Fruit fly (Drosophila melanogaster) whole organism, adult: ENCODE data around the gene Taf8.

Experiments used
- CG11617 ChIP-seq: fragments of 200-800 bp; sonication (Bioruptor generic); optimal IDR thresholded peaks from 2 replicates; lab custom pipeline; 2017; ENCODE audit warnings: mild to moderate bottlenecking, missing biosample characterization, missing genetic modification reagents, missing genetic modification characterization
- CG12768 ChIP-seq: fragments of 200-800 bp; sonication (Bioruptor generic); optimal IDR thresholded peaks from 2 replicates; lab custom pipeline; 2017; ENCODE audit warnings: missing biosample characterization, missing genetic modification characterization, mild to moderate bottlenecking, moderate library complexity, missing genetic modification reagents
- CG14711 ChIP-seq: fragments of 200-800 bp; sonication (Bioruptor generic); optimal IDR thresholded peaks from 2 replicates; lab custom pipeline; 2018; ENCODE audit warnings: missing biosample characterization, mild to moderate bottlenecking, missing genetic modification characterization, moderate library complexity
- CG1620 ChIP-seq: fragments of 200-800 bp; sonication (Bioruptor generic); optimal IDR thresholded peaks from 2 replicates; lab custom pipeline; 2016; ENCODE audit warnings: missing biosample characterization, missing genetic modification characterization
- CG33017 ChIP-seq: fragments of 200-800 bp; sonication (Bioruptor generic); optimal IDR thresholded peaks from 2 replicates; lab custom pipeline; 2018; ENCODE audit warnings: missing biosample characterization, mild to moderate bottlenecking, missing genetic modification characterization, moderate library complexity
- CG5204 ChIP-seq: fragments of 200-800 bp; sonication (Bioruptor generic); optimal IDR thresholded peaks from 2 replicates; lab custom pipeline; 2016; ENCODE audit warnings: missing biosample characterization, missing genetic modification characterization
- CG7045 ChIP-seq: fragments of 200-800 bp; sonication (Bioruptor generic); optimal IDR thresholded peaks from 2 replicates; lab custom pipeline; 2017; ENCODE audit warnings: missing biosample characterization, mild to moderate bottlenecking, missing genetic modification characterization
- CG7101 ChIP-seq: fragments of 200-800 bp; sonication (Bioruptor generic); optimal IDR thresholded peaks from 2 replicates; lab custom pipeline; 2018; ENCODE audit warnings: missing biosample characterization, mild to moderate bottlenecking, missing genetic modification characterization, moderate library complexity
- Clk ChIP-seq: fragments of 200-800 bp; sonication (Bioruptor generic); optimal IDR thresholded peaks from 2 replicates; lab custom pipeline; 2017; ENCODE audit warnings: missing biosample characterization, missing genetic modification characterization
- Crg-1 ChIP-seq: fragments of 200-800 bp; sonication (Bioruptor generic); optimal IDR thresholded peaks from 2 replicates; lab custom pipeline; 2016; ENCODE audit warnings: missing biosample characterization, missing genetic modification characterization
- Hr96 ChIP-seq: fragments of 200-800 bp; sonication (Bioruptor generic); optimal IDR thresholded peaks from 2 replicates; lab custom pipeline; 2016; ENCODE audit warnings: missing biosample characterization, missing genetic modification characterization
- Mnt ChIP-seq: fragments of 200-800 bp; sonication (Bioruptor generic); optimal IDR thresholded peaks from 2 replicates; lab custom pipeline; 2016; ENCODE audit warnings: missing biosample characterization, mild to moderate bottlenecking, missing genetic modification characterization
- bab1 ChIP-seq: fragments of 200-800 bp; sonication (Bioruptor generic); optimal IDR thresholded peaks from 3 replicates; lab custom pipeline; 2019; ENCODE audit warnings: missing biosample characterization, mild to moderate bottlenecking, missing genetic modification characterization, moderate library complexity
- cic ChIP-seq: fragments of 200-800 bp; sonication (Bioruptor generic); optimal IDR thresholded peaks from 2 replicates; lab custom pipeline; 2017; ENCODE audit warnings: missing biosample characterization, mild to moderate bottlenecking, missing genetic modification characterization, moderate library complexity
- cnc ChIP-seq, 2 experiments: fragments of >200 bp; optimal IDR thresholded peaks; 2 replicates each; lab custom pipeline; 2017
- kay ChIP-seq: fragments of 200-800 bp; sonication (Bioruptor generic); peaks from one replicate; lab custom pipeline; 2016; ENCODE audit warnings: missing biosample characterization, missing genetic modification characterization, borderline replicate concordance
- ovo ChIP-seq: fragments of 200-800 bp; sonication (Bioruptor generic); optimal IDR thresholded peaks from 2 replicates; lab custom pipeline; 2016; ENCODE audit warnings: missing biosample characterization, missing genetic modification characterization
- pad ChIP-seq: fragments of 200-800 bp; sonication (Bioruptor generic); optimal IDR thresholded peaks from 3 replicates; lab custom pipeline; 2017; ENCODE audit warnings: missing biosample characterization, missing genetic modification characterization, mild to moderate bottlenecking, moderate library complexity, missing genetic modification reagents
- tj ChIP-seq: fragments of 200-800 bp; sonication (Bioruptor generic); optimal IDR thresholded peaks from 3 replicates; lab custom pipeline; 2017; ENCODE audit warnings: missing biosample characterization, mild to moderate bottlenecking, missing genetic modification characterization, moderate library complexity
- toe ChIP-seq: fragments of 200-800 bp; sonication (Bioruptor generic); optimal IDR thresholded peaks from 2 replicates; lab custom pipeline; 2016; ENCODE audit warnings: missing biosample characterization, missing genetic modification characterization

Taf8 gene

dm6 chrX:18101778-18102177 lies at the start of gene Taf8:
TSS of gene Taf8 (plus strand) at chrX:18101970.
- TF ChIP-seq cic (GFP tag; lab: Kevin White, UChicago) (no peak), CG5204 (GFP tag; lab: Kevin White, UChicago) (no peak), kay (GFP tag; lab: Kevin White, UChicago) (no peak), CG1620 (no peak), pad (no peak), Mnt (GFP tag; lab: Kevin White, UChicago) (no peak), Crg-1 (no peak), CG7101 (tag; lab: Kevin White, UChicago) (no peak), cnc (optimal IDR thresholded peaks at IDR 0.05; lab: Kevin White, UChicago) (no peak), toe (GFP tag; lab: Kevin White, UChicago) (peak; percentile 15), Hr96 (GFP tag; lab: Kevin White, UChicago) (peak; percentile 15), tj (GFP tag; lab: Kevin White, UChicago) (no peak)

- TF ChIP-seq Hr96 (GFP tag; lab: Kevin White, UChicago), result no peak
- no peak for TF ChIP-seq kay (GFP tag; lab: Kevin White, UChicago)
- TF ChIP-seq CG14711 (tag; lab: Kevin White, UChicago), result no peak
- TF ChIP-seq Mnt (GFP tag; lab: Kevin White, UChicago), result no peak
- no peak for TF ChIP-seq CG7045
- no peak for TF ChIP-seq pad
- no peak for TF ChIP-seq CG11617 (GFP tag; lab: Kevin White, UChicago)
- TF ChIP-seq ovo (GFP tag; lab: Kevin White, UChicago), result no peak
- TF ChIP-seq CG33017 (tag; lab: Kevin White, UChicago), result no peak
- TF ChIP-seq CG1620, result no peak
Measured at dm6 chrX:18052135-18052534, 49.6 kb upstream of the Taf8 start.

dm6 chrX:18057202-18057601 lies 44.6 kb upstream of the Taf8 start:
- no peak for TF ChIP-seq toe (GFP tag; lab: Kevin White, UChicago)
- no peak for TF ChIP-seq cic (GFP tag; lab: Kevin White, UChicago)
- no peak for TF ChIP-seq CG12768 (GFP tag; lab: Kevin White, UChicago)
- TF ChIP-seq kay (GFP tag; lab: Kevin White, UChicago), result no peak
- TF ChIP-seq CG1620, result no peak
- no peak for TF ChIP-seq CG11617 (GFP tag; lab: Kevin White, UChicago)
- no peak for TF ChIP-seq CG14711 (tag; lab: Kevin White, UChicago)
- no peak for TF ChIP-seq Hr96 (GFP tag; lab: Kevin White, UChicago)
- TF ChIP-seq cnc (optimal IDR thresholded peaks at IDR 0.05; lab: Kevin White, UChicago), result no peak
- no peak for TF ChIP-seq bab1 (GFP tag; lab: Kevin White, UChicago)
- no peak for TF ChIP-seq Clk (GFP tag; lab: Kevin White, UChicago)
- no peak for TF ChIP-seq pad

- TF ChIP-seq CG7045 (no peak), kay (GFP tag; lab: Kevin White, UChicago) (no peak), Mnt (GFP tag; lab: Kevin White, UChicago) (no peak), ovo (GFP tag; lab: Kevin White, UChicago) (no peak), CG11617 (GFP tag; lab: Kevin White, UChicago) (no peak), cic (GFP tag; lab: Kevin White, UChicago) (no peak), CG7101 (tag; lab: Kevin White, UChicago) (no peak), Clk (GFP tag; lab: Kevin White, UChicago) (no peak), pad (no peak), cnc (optimal IDR thresholded peaks at IDR 0.05; lab: Kevin White, UChicago) (no peak), CG12768 (GFP tag; lab: Kevin White, UChicago) (no peak), tj (GFP tag; lab: Kevin White, UChicago) (no peak), toe (GFP tag; lab: Kevin White, UChicago) (no peak)
Measured at dm6 chrX:18058108-18058507, 43.7 kb upstream of the Taf8 start.

- TF ChIP-seq kay (GFP tag; lab: Kevin White, UChicago) (no peak), CG14711 (tag; lab: Kevin White, UChicago) (no peak), tj (GFP tag; lab: Kevin White, UChicago) (no peak), bab1 (GFP tag; lab: Kevin White, UChicago) (no peak), CG7101 (tag; lab: Kevin White, UChicago) (no peak), CG7045 (no peak), pad (no peak), CG5204 (GFP tag; lab: Kevin White, UChicago) (no peak), cic (GFP tag; lab: Kevin White, UChicago) (no peak), ovo (GFP tag; lab: Kevin White, UChicago) (no peak), Crg-1 (no peak), CG12768 (GFP tag; lab: Kevin White, UChicago) (no peak), CG1620 (no peak), toe (GFP tag; lab: Kevin White, UChicago) (no peak), CG11617 (GFP tag; lab: Kevin White, UChicago) (no peak), cnc (optimal IDR thresholded peaks at IDR 0.05; lab: Kevin White, UChicago) (no peak)
Measured at dm6 chrX:18063144-18063772, 38.5 kb upstream of the Taf8 start, which contains the start of gene Sh. TSS of gene Sh (minus strand) at chrX:18063247.

- TF ChIP-seq Crg-1, result no peak
- TF ChIP-seq Hr96 (GFP tag; lab: Kevin White, UChicago), result no peak
- TF ChIP-seq CG12768 (GFP tag; lab: Kevin White, UChicago), result no peak
- TF ChIP-seq Clk (GFP tag; lab: Kevin White, UChicago), result no peak
- TF ChIP-seq CG1620, result no peak
Measured at dm6 chrX:18064183-18064582, 37.6 kb upstream of the Taf8 start, which contains the start of gene Dhc16F. TSS of gene Dhc16F (plus strand) at chrX:18064483.
